Worm (Caenorhabditis elegans) whole organism, late embryonic: ENCODE results near the gene fbxb-31.

ENCODE experiments used
- K09A11.1 ChIP-seq: sonication (generic microtip); optimal IDR thresholded peaks from 2 replicates; lab custom pipeline; 2017; ENCODE audit warnings: antibody characterized with exemption, mild to moderate bottlenecking, missing genetic modification characterization, missing compliant biosample characterization; ENCODE audit not compliant: insufficient read depth
- Y22D7AL.16 ChIP-seq: sonication (generic microtip); optimal IDR thresholded peaks from 2 replicates; lab custom pipeline; 2016; ENCODE audit warnings: missing genetic modification characterization, missing compliant biosample characterization
- ama-1 ChIP-seq: fragments of 150-350 bp; optimal IDR thresholded peaks from 2 replicates; lab custom pipeline; 2014
- ceh-14 ChIP-seq: sonication (generic microtip); optimal IDR thresholded peaks from 2 replicates; lab custom pipeline; 2016; ENCODE audit warnings: missing genotype, missing genetic modification characterization, missing compliant biosample characterization
- ceh-19 ChIP-seq: fragments of 200-800 bp; sonication (Bioruptor generic); optimal IDR thresholded peaks from 2 replicates; lab custom pipeline; 2018; ENCODE audit warnings: mild to moderate bottlenecking, missing genetic modification characterization, missing compliant biosample characterization
- ceh-2 ChIP-seq: sonication (generic microtip); optimal IDR thresholded peaks from 2 replicates; lab custom pipeline; 2016; ENCODE audit warnings: missing genotype, missing genetic modification characterization, missing compliant biosample characterization
- ceh-22 ChIP-seq: sonication (generic microtip); optimal IDR thresholded peaks from 2 replicates; lab custom pipeline; 2017; ENCODE audit warnings: missing biosample characterization, missing genetic modification characterization
- ceh-24 ChIP-seq: sonication (generic microtip); optimal IDR thresholded peaks from 2 replicates; lab custom pipeline; 2016; ENCODE audit warnings: mild to moderate bottlenecking, missing genetic modification characterization, missing compliant biosample characterization
- ceh-30 ChIP-seq: fragments of 150-350 bp; optimal IDR thresholded peaks from 2 replicates; lab custom pipeline; 2014; ENCODE audit warnings: missing biosample characterization, missing genetic modification characterization
- ceh-31 ChIP-seq: sonication (generic microtip); optimal IDR thresholded peaks from 2 replicates; lab custom pipeline; 2016; ENCODE audit warnings: missing genetic modification characterization, missing compliant biosample characterization
- ceh-9 ChIP-seq: sonication (generic microtip); optimal IDR thresholded peaks from 2 replicates; lab custom pipeline; 2016; ENCODE audit warnings: mild to moderate bottlenecking, missing genetic modification characterization, inconsistent platforms, missing compliant biosample characterization
- dmd-4 ChIP-seq: sonication (generic microtip); optimal IDR thresholded peaks from 2 replicates; lab custom pipeline; 2016; ENCODE audit warnings: borderline replicate concordance, missing genetic modification characterization, missing compliant biosample characterization
- elt-2 ChIP-seq: sonication (generic microtip); optimal IDR thresholded peaks from 2 replicates; lab custom pipeline; 2016; ENCODE audit warnings: missing genetic modification reagents, missing genetic modification characterization, missing compliant biosample characterization
- ets-4 ChIP-seq: sonication (generic microtip); optimal IDR thresholded peaks from 2 replicates; lab custom pipeline; 2016; ENCODE audit warnings: missing genetic modification characterization, missing compliant biosample characterization
- eyg-1 ChIP-seq: sonication (generic microtip); optimal IDR thresholded peaks from 2 replicates; lab custom pipeline; 2016; ENCODE audit warnings: missing genotype, missing genetic modification characterization, missing compliant biosample characterization
- fax-1 ChIP-seq: sonication (generic microtip); optimal IDR thresholded peaks from 2 replicates; lab custom pipeline; 2016; ENCODE audit warnings: missing genotype, missing genetic modification characterization, missing compliant biosample characterization
- fkh-10 ChIP-seq: fragments of 150-350 bp; optimal IDR thresholded peaks from 2 replicates; lab custom pipeline; 2014; ENCODE audit warnings: missing biosample characterization, missing genetic modification reagents, missing genetic modification characterization
- fkh-6 ChIP-seq: sonication (generic microtip); optimal IDR thresholded peaks from 2 replicates; lab custom pipeline; 2016; ENCODE audit warnings: missing genetic modification characterization, missing compliant biosample characterization
- gmeb-2 ChIP-seq: sonication (generic microtip); optimal IDR thresholded peaks from 2 replicates; lab custom pipeline; 2016; ENCODE audit warnings: missing genetic modification characterization, inconsistent platforms, missing compliant biosample characterization
- hlh-13 ChIP-seq: fragments of 200-800 bp; sonication (Bioruptor generic); optimal IDR thresholded peaks from 2 replicates; lab custom pipeline; 2018; ENCODE audit warnings: mild to moderate bottlenecking, missing genetic modification characterization, missing compliant biosample characterization
- hlh-30 ChIP-seq: sonication (generic microtip); optimal IDR thresholded peaks from 2 replicates; lab custom pipeline; 2017; ENCODE audit warnings: antibody characterized with exemption, missing genetic modification characterization, missing compliant biosample characterization; ENCODE audit not compliant: insufficient read depth
- mec-3 ChIP-seq: sonication (generic microtip); optimal IDR thresholded peaks from 2 replicates; lab custom pipeline; 2016; ENCODE audit warnings: borderline replicate concordance, missing genetic modification characterization, missing compliant biosample characterization
- nfya-1 ChIP-seq: sonication (generic microtip); optimal IDR thresholded peaks from 2 replicates; lab custom pipeline; 2017; ENCODE audit warnings: missing genetic modification characterization, mild to moderate bottlenecking, missing compliant biosample characterization, antibody characterized with exemption, moderate library complexity
- nhr-11 ChIP-seq: fragments of 150-350 bp; optimal IDR thresholded peaks from 2 replicates; lab custom pipeline; 2014; ENCODE audit warnings: missing biosample characterization, missing genetic modification characterization
- npax-4 ChIP-seq: sonication (generic microtip); optimal IDR thresholded peaks from 2 replicates; lab custom pipeline; 2016; ENCODE audit warnings: missing genetic modification characterization, missing compliant biosample characterization
- odd-2 ChIP-seq: sonication (generic microtip); optimal IDR thresholded peaks from 2 replicates; lab custom pipeline; 2017; ENCODE audit warnings: antibody characterized with exemption, mild to moderate bottlenecking, missing genetic modification characterization, missing compliant biosample characterization
- pat-9 ChIP-seq: fragments of 200-800 bp; sonication (Bioruptor generic); optimal IDR thresholded peaks from 2 replicates; lab custom pipeline; 2018; ENCODE audit warnings: mild to moderate bottlenecking, missing genetic modification characterization, moderate library complexity, missing compliant biosample characterization
- pros-1 ChIP-seq: fragments of 150-350 bp; optimal IDR thresholded peaks from 2 replicates; lab custom pipeline; 2014; ENCODE audit warnings: missing biosample characterization, missing genetic modification reagents, missing genetic modification characterization
- sdc-2 ChIP-seq: sonication (generic microtip); optimal IDR thresholded peaks from 2 replicates; lab custom pipeline; 2016; ENCODE audit warnings: missing genotype, missing genetic modification characterization, missing compliant biosample characterization
- sox-4 ChIP-seq: sonication (generic microtip); optimal IDR thresholded peaks from 2 replicates; lab custom pipeline; 2017; ENCODE audit warnings: mild to moderate bottlenecking, missing genetic modification characterization, inconsistent platforms, missing compliant biosample characterization
- tbx-2 ChIP-seq: sonication (generic microtip); optimal IDR thresholded peaks from 2 replicates; lab custom pipeline; 2016; ENCODE audit warnings: missing genetic modification characterization, missing compliant biosample characterization
- tbx-7 ChIP-seq: sonication (generic microtip); optimal IDR thresholded peaks from 2 replicates; lab custom pipeline; 2016; ENCODE audit warnings: missing genotype, missing genetic modification characterization, missing compliant biosample characterization
- unc-3 ChIP-seq, 2 experiments: fragments of 200-800 bp in 1 of 2; sonication (Bioruptor generic) in 1 of 2; sonication (generic microtip) in 1 of 2; conservative IDR thresholded peaks in 1 of 2; optimal IDR thresholded peaks in 1 of 2; 2 replicates each; pipeline versions ENCODE4 v1.3.6 to Lab custom; 2016 to 2022; ENCODE audit warnings: missing compliant biosample characterization in 2 of 2, missing genetic modification characterization in 2 of 2, missing genetic modification reagents in 1 of 2
- zip-5 ChIP-seq: sonication (generic microtip); optimal IDR thresholded peaks from 2 replicates; lab custom pipeline; 2016; ENCODE audit warnings: missing genetic modification characterization, missing compliant biosample characterization

fbxb-31 gene

DNA sequence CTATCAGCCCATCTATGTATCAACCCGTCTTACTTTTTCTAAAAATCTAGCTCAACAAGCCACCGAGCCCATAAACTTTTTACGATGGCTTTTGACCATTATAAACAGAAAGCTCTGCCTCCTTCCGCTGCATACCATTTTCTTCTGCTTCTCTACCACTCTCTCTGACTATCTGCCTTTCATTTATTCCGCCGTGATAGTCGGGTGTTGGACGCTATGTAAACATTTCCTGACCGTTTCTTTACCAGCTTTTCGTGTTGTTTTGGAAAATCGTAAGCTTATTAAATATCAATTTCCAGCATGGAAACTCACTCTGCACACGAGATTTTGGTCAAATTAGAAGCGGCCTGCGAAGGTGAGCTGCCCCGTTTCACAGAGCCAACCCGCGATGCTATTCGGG lies 21.6 kb downstream of the fbxb-31 start, which contains the start of gene F40E12.1:
F40E12.1 (plus strand) TSS at position 301 of the 400 bp plus-strand sequence.
- TF ChIP-seq ceh-22 (tag; lab: Kevin White, UChicago) (no peak), pros-1 (tag; lab: Kevin White, UChicago) (no peak), tbx-2 (tag; lab: Kevin White, UChicago) (no peak), dmd-4 (tag; lab: Kevin White, UChicago) (no peak), sox-4 (tag; lab: Kevin White, UChicago) (no peak), mec-3 (no peak), hlh-30 (tag; lab: Kevin White, UChicago) (no peak), tbx-7 (tag; lab: Kevin White, UChicago) (no peak), nhr-11 (tag; lab: Kevin White, UChicago) (no peak), ceh-2 (tag; lab: Kevin White, UChicago) (no peak), Y22D7AL.16 (tag; lab: Kevin White, UChicago) (no peak)
- TF ChIP-seq, all 69 proteins: peak for 0

DNA sequence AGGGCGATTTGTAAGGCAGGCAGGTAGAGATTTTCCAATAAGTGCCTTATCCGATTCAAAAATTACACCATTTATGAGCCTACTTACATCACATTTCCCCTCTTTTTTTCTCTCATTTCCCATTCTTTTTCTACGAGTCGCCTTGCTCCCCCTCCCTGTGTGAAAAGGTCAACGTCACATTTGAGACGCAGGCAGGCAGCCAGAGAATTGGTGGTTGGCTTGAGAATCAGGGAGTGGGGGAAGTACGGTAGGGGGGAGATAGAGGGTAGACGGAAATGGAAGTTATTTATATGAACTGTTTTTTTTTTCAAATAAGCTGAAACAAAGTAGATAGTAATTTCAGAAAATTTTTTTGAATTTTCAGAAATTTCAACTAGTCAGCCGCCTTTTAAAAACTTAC lies 22.5 kb downstream of the fbxb-31 start:
- TF ChIP-seq fax-1 (tag; lab: Kevin White, UChicago), result no peak
- TF ChIP-seq elt-2 (tag; lab: Kevin White, UChicago), result no peak
- TF ChIP-seq nfya-1, result peak; percentile 94
- TF ChIP-seq Y22D7AL.16 (tag; lab: Kevin White, UChicago), result no peak

DNA sequence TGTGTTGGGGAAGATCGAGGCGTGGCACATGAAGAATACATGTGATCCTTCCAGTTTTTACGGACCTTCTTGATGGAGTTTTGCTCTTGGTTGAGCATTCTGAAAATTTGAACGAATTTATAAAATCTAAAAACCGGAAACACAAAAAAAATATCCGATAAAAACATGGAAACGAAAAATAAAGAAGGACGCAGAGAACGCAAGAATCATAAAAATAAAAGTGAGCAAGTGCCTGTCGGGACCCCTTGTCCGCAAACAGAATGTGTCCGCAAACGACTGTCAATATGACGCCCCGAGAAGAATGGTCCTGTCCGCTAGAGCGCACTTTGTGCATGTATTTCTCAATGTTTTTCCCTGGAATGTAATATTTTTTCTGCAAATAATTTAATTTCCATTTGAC lies 29.4 kb downstream of the fbxb-31 start, which contains the start of gene Y49F6A.5:
Y49F6A.5 (minus strand) TSS at position 101 of the 400 bp plus-strand sequence.
- TF ChIP-seq ceh-30 (tag; lab: Kevin White, UChicago), result no peak
- TF ChIP-seq pat-9, result no peak
- TF ChIP-seq mec-3, result no peak
- TF ChIP-seq ets-4, result no peak
- no peak for TF ChIP-seq tbx-7 (tag; lab: Kevin White, UChicago)
- no peak for TF ChIP-seq fax-1 (tag; lab: Kevin White, UChicago)
- TF ChIP-seq ceh-22 (tag; lab: Kevin White, UChicago), result no peak
- TF ChIP-seq npax-4 (tag; lab: Kevin White, UChicago), result no peak
- TF ChIP-seq gmeb-2 (tag; lab: Kevin White, UChicago), result no peak
- TF ChIP-seq eyg-1 (tag; lab: Kevin White, UChicago), result no peak
- TF ChIP-seq odd-2, result no peak
- TF ChIP-seq fkh-6 (tag; lab: Kevin White, UChicago), result no peak
- TF ChIP-seq, all 69 proteins: peak for 0

DNA sequence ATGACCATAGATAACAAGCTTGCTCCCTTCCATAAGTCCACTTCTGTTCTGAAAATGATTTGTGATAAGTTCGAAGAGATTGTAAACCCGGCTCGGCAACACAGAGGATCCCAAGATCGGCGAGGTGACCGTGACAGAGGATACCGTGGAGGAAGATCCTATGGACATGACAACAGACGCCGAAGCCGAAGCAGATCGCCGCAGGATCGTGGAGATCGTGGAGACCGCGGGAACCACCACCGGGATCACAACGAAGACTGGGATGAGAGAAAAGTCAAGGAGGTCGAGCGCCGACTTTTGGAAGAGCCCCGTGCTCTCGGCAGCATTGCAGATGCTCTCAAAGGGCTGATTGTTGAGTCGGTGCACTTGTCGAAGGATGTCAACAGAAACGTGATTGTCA lies 34.6 kb downstream of the fbxb-31 start:
- TF ChIP-seq hlh-30 (tag; lab: Kevin White, UChicago) (no peak), ceh-14 (tag; lab: Kevin White, UChicago) (no peak), fax-1 (tag; lab: Kevin White, UChicago) (no peak), ceh-9 (tag; lab: Kevin White, UChicago) (no peak), ceh-31 (tag; lab: Kevin White, UChicago) (no peak), gmeb-2 (tag; lab: Kevin White, UChicago) (no peak), unc-3 (GFP tag; conservative IDR thresholded peaks at IDR 0.05; lab: Robert Waterston, UW) (no peak), unc-3 (tag; optimal IDR thresholded peaks at IDR 0.05; lab: Kevin White, UChicago) (no peak), nhr-11 (tag; lab: Kevin White, UChicago) (no peak), ama-1 (lab: Kevin White, UChicago) (no peak), K09A11.1 (tag; lab: Kevin White, UChicago) (no peak), sox-4 (tag; lab: Kevin White, UChicago) (no peak), sdc-2 (tag; lab: Kevin White, UChicago) (no peak), hlh-13 (GFP tag; lab: Kevin White, UChicago) (no peak), ceh-30 (tag; lab: Kevin White, UChicago) (no peak), tbx-2 (tag; lab: Kevin White, UChicago) (no peak), ceh-19 (no peak), pat-9 (no peak), zip-5 (tag; lab: Kevin White, UChicago) (no peak)
- TF ChIP-seq, all 69 proteins: peak for 0

DNA sequence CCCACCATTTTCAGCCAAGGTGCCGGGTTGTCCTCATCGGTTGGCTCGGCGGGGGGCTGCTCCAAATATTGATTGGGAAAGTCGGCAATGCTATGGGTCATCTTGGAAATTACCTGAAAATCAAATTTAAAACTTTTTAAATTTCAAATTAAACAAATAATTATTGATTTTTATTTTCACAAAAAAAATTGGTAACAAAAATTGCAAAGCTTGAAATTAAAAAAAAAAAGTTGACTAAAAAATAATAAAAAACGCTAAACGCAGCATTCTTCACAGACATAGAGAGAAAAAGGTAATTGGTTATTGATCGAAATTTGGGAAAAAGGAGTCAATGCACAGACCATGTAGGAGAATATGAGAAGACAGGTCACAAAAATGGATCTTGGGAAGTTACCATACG lies 40.4 kb downstream of the fbxb-31 start, which contains the start of gene Y49F6A.11:
Y49F6A.11 (minus strand) TSS at position 101 of the 400 bp plus-strand sequence.
- TF ChIP-seq ceh-30 (tag; lab: Kevin White, UChicago), result no peak
- no peak for TF ChIP-seq nhr-11 (tag; lab: Kevin White, UChicago)
- no peak for TF ChIP-seq ceh-24
- TF ChIP-seq fkh-10 (GFP tag; lab: Kevin White, UChicago), result no peak
- TF ChIP-seq npax-4 (tag; lab: Kevin White, UChicago), result no peak
